Fruit fly (Drosophila melanogaster): ENCODE measurements around the gene Ace.

Gene Ace

dm6 chr3R:13218733-13219132 is 40.6 kb downstream of the Ace start (continued):
- no peak for TF ChIP-seq B-H2 (GFP tag; optimal IDR thresholded peaks at IDR 0.05)
- peak; percentile 76 for TF ChIP-seq Rfx (GFP tag; IDR thresholded peaks at IDR 0.05)
- TF ChIP-seq CG3847 (GFP tag; IDR thresholded peaks at IDR 0.05), result peak; percentile 38; the same call in 1 of the 2 replicates
- TF ChIP-seq vfl (GFP tag; optimal IDR thresholded peaks at IDR 0.05), result no peak
- peak; percentile 34; the same call in 1 of the 2 replicates for TF ChIP-seq lmd (GFP tag; IDR thresholded peaks at IDR 0.05)
- TF ChIP-seq CG17361 (GFP tag; IDR thresholded peaks at IDR 0.05), result 0 out of 3 replicates have a peak, but pooled peaks have one; percentile 17
- peak; percentile 2 for TF ChIP-seq Fer3 (tag; optimal IDR thresholded peaks at IDR 0.05)
- peak; percentile 51 for TF ChIP-seq gem (tag; optimal IDR thresholded peaks at IDR 0.05)
- TF ChIP-seq bcd (GFP tag; optimal IDR thresholded peaks at IDR 0.05), result peak; percentile 1
- TF ChIP-seq Awh (GFP tag; IDR thresholded peaks at IDR 0.05), result no peak
- no peak for TF ChIP-seq luna (GFP tag; optimal IDR thresholded peaks at IDR 0.05)
- no peak for TF ChIP-seq stc (GFP tag; IDR thresholded peaks at IDR 0.05)
- TF ChIP-seq Mrtf (GFP tag; IDR thresholded peaks at IDR 0.05), result 0 out of 3 replicates have a peak, but pooled peaks have one; percentile 33
- TF ChIP-seq p53 (GFP tag; optimal IDR thresholded peaks at IDR 0.05), result no peak
- no peak for TF ChIP-seq CG18011 (GFP tag; optimal IDR thresholded peaks at IDR 0.05)
- peak; percentile 2 for TF ChIP-seq zfh2 (GFP tag; optimal IDR thresholded peaks at IDR 0.05)
- no peak for TF ChIP-seq CG8089 (GFP tag; optimal IDR thresholded peaks at IDR 0.05)
- TF ChIP-seq sob (GFP tag; IDR thresholded peaks at IDR 0.05), result 0 out of 2 replicates have a peak, but pooled peaks have one; percentile 35
- peak; percentile 24 for TF ChIP-seq CG30403 (GFP tag; optimal IDR thresholded peaks at IDR 0.05)
- TF ChIP-seq CG15269 (tag; optimal IDR thresholded peaks at IDR 0.05), result peak; percentile 12
- TF ChIP-seq CTCF (GFP tag; optimal IDR thresholded peaks at IDR 0.05), result no peak
- TF ChIP-seq CG2120 (GFP tag; optimal IDR thresholded peaks at IDR 0.05), result peak; percentile 22
- peak; percentile 18 for TF ChIP-seq tin (GFP tag; optimal IDR thresholded peaks at IDR 0.05)
- TF ChIP-seq CG7928 (GFP tag; optimal IDR thresholded peaks at IDR 0.05), result peak; percentile 10
- TF ChIP-seq CG18599 (GFP tag; optimal IDR thresholded peaks at IDR 0.05), result peak; percentile 21
- 0 out of 2 replicates have a peak, but pooled peaks have one; percentile 16 for TF ChIP-seq CG31441 (GFP tag; IDR thresholded peaks at IDR 0.05)
- TF ChIP-seq CG7556 (GFP tag; optimal IDR thresholded peaks at IDR 0.05), result peak; percentile 10
- TF ChIP-seq ab (GFP tag; optimal IDR thresholded peaks at IDR 0.05), result no peak
- TF ChIP-seq stwl (tag; optimal IDR thresholded peaks at IDR 0.05), result no peak
- peak; percentile 28; the same call in 1 of the 2 replicates for TF ChIP-seq rib (GFP tag; IDR thresholded peaks at IDR 0.05)
- peak; percentile 27; the same call in 1 of the 2 replicates for TF ChIP-seq CG31224 (GFP tag; IDR thresholded peaks at IDR 0.05)
- TF ChIP-seq unpg (GFP tag; optimal IDR thresholded peaks at IDR 0.05), result peak; percentile 11
- peak; percentile 12 for TF ChIP-seq Hmr (GFP tag; optimal IDR thresholded peaks at IDR 0.05)
- peak; percentile 69 for TF ChIP-seq CG32532 (GFP tag; IDR thresholded peaks at IDR 0.05)
- no peak for TF ChIP-seq CG4328 (GFP tag; optimal IDR thresholded peaks at IDR 0.05)
- peak; percentile 46 for TF ChIP-seq Ada2b (GFP tag; IDR thresholded peaks at IDR 0.05)
- no peak for TF ChIP-seq sens (GFP tag)
- TF ChIP-seq slbo (GFP tag; IDR thresholded peaks at IDR 0.05), result peak; percentile 53
- no peak for TF ChIP-seq CG1233 (GFP tag; optimal IDR thresholded peaks at IDR 0.05)
- TF ChIP-seq CG9609 (GFP tag; optimal IDR thresholded peaks at IDR 0.05), result no peak
- no peak for TF ChIP-seq CG6765 (GFP tag; optimal IDR thresholded peaks at IDR 0.05)
- TF ChIP-seq CG13894 (tag; optimal IDR thresholded peaks at IDR 0.05), result no peak
- no peak for TF ChIP-seq gcm2 (GFP tag; optimal IDR thresholded peaks at IDR 0.05)
- no peak for TF ChIP-seq chif (GFP tag; optimal IDR thresholded peaks at IDR 0.05)
- TF ChIP-seq trem (tag; optimal IDR thresholded peaks at IDR 0.05), result no peak
- no peak for TF ChIP-seq CG10565 (GFP tag; optimal IDR thresholded peaks at IDR 0.05)
- TF ChIP-seq grau (tag; optimal IDR thresholded peaks at IDR 0.05), result peak; percentile 26
- no peak for TF ChIP-seq ase (GFP tag; IDR thresholded peaks at IDR 0.05)
- TF ChIP-seq CG7839 (tag; optimal IDR thresholded peaks at IDR 0.05), result peak; percentile 33
- TF ChIP-seq ranshi (GFP tag; IDR thresholded peaks at IDR 0.05), result no peak
- no peak for TF ChIP-seq H15 (GFP tag; IDR thresholded peaks at IDR 0.05)
